Fruit fly (Drosophila melanogaster) Kc167 (cell line): ENCODE measurements around the gene CG9231.

Experiments
- Myc ChIP-seq: fragments of >200 bp; optimal IDR thresholded peaks from 2 replicates; lab custom pipeline; 2017; ENCODE audit warnings: missing external identifiers
- Sin3A ChIP-seq: fragments of >200 bp; optimal IDR thresholded peaks from 2 replicates; lab custom pipeline; 2018; ENCODE audit warnings: missing external identifiers
- h ChIP-seq: fragments of >200 bp; optimal IDR thresholded peaks from 3 replicates; lab custom pipeline; 2018; ENCODE audit warnings: missing external identifiers
- insv ChIP-seq: fragments of >200 bp; optimal IDR thresholded peaks from 3 replicates; lab custom pipeline; 2018; ENCODE audit warnings: missing external identifiers
- psq ChIP-seq: fragments of >200 bp; optimal IDR thresholded peaks from 2 replicates; lab custom pipeline; 2017; ENCODE audit warnings: missing external identifiers
- ttk ChIP-seq: sonication (Bioruptor generic); optimal IDR thresholded peaks from 2 replicates; lab custom pipeline; 2017; ENCODE audit warnings: missing external identifiers

CG9231 gene

dm6 chr3L:19598369-19599148 is 12.8 kb upstream of the CG9231 start, which contains the start of the genes ash1 and Taf6:
ash1 (minus strand) TSS chr3L:19598755.
Taf6 (plus strand) TSS chr3L:19599088.
- TF ChIP-seq psq (lab: Kevin White, UChicago) (no peak), Myc (lab: Kevin White, UChicago) (no peak), h (no peak), ttk (lab: Kevin White, UChicago) (no peak), insv (lab: Kevin White, UChicago) (no peak), Sin3A (lab: Kevin White, UChicago) (no peak)

- TF ChIP-seq psq (lab: Kevin White, UChicago) (no peak), Myc (lab: Kevin White, UChicago) (no peak), ttk (lab: Kevin White, UChicago) (no peak), h (no peak), insv (lab: Kevin White, UChicago) (no peak)
Observed at dm6 chr3L:19590422-19590821, 4.6 kb upstream of the CG9231 start, which contains the start of gene CG14100. CG14100 (minus strand) TSS chr3L:19590524.

- TF ChIP-seq Myc (lab: Kevin White, UChicago) (no peak), ttk (lab: Kevin White, UChicago) (no peak), Sin3A (lab: Kevin White, UChicago) (no peak), h (no peak), psq (lab: Kevin White, UChicago) (no peak), insv (lab: Kevin White, UChicago) (no peak)
Observed at dm6 chr3L:19584369-19584915, 1.4 kb downstream of the CG9231 start, which contains the start of gene Shal. Shal (minus strand) TSS chr3L:19584568.

- TF ChIP-seq h (no peak), Sin3A (lab: Kevin White, UChicago) (no peak), psq (lab: Kevin White, UChicago) (no peak), ttk (lab: Kevin White, UChicago) (no peak), insv (lab: Kevin White, UChicago) (no peak), Myc (lab: Kevin White, UChicago) (no peak)
Observed at dm6 chr3L:19580709-19581227, 5.0 kb downstream of the CG9231 start.

dm6 chr3L:19579346-19579745 is 6.5 kb downstream of the CG9231 start:
- TF ChIP-seq psq (lab: Kevin White, UChicago) = no peak
- TF ChIP-seq Myc (lab: Kevin White, UChicago) = no peak
- TF ChIP-seq insv (lab: Kevin White, UChicago) = no peak
- no peak for TF ChIP-seq h
- no peak for TF ChIP-seq Sin3A (lab: Kevin White, UChicago)
- TF ChIP-seq ttk (lab: Kevin White, UChicago) = no peak

dm6 chr3L:19575650-19576049 is 10.2 kb downstream of the CG9231 start:
- TF ChIP-seq ttk (lab: Kevin White, UChicago) = no peak
- TF ChIP-seq Sin3A (lab: Kevin White, UChicago) = no peak
- TF ChIP-seq psq (lab: Kevin White, UChicago) = no peak
- TF ChIP-seq Myc (lab: Kevin White, UChicago) = no peak
- no peak for TF ChIP-seq insv (lab: Kevin White, UChicago)
- TF ChIP-seq h = no peak

dm6 chr3L:19574452-19574851 is 11.4 kb downstream of the CG9231 start:
- TF ChIP-seq ttk (lab: Kevin White, UChicago) (no peak), Sin3A (lab: Kevin White, UChicago) (no peak), insv (lab: Kevin White, UChicago) (no peak), h (no peak), psq (lab: Kevin White, UChicago) (no peak), Myc (lab: Kevin White, UChicago) (no peak)

dm6 chr3L:19569407-19569806 is 16.4 kb downstream of the CG9231 start:
- no peak for TF ChIP-seq insv (lab: Kevin White, UChicago)
- no peak for TF ChIP-seq Sin3A (lab: Kevin White, UChicago)
- TF ChIP-seq h = no peak
- TF ChIP-seq ttk (lab: Kevin White, UChicago) = no peak
- no peak for TF ChIP-seq psq (lab: Kevin White, UChicago)
- TF ChIP-seq Myc (lab: Kevin White, UChicago) = no peak

- no peak for TF ChIP-seq psq (lab: Kevin White, UChicago)
- no peak for TF ChIP-seq Sin3A (lab: Kevin White, UChicago)
- no peak for TF ChIP-seq ttk (lab: Kevin White, UChicago)
- TF ChIP-seq insv (lab: Kevin White, UChicago) = no peak
- TF ChIP-seq h = no peak
- no peak for TF ChIP-seq Myc (lab: Kevin White, UChicago)
Observed at dm6 chr3L:19568999-19569398, 16.8 kb downstream of the CG9231 start.

- TF ChIP-seq h = no peak
- TF ChIP-seq ttk (lab: Kevin White, UChicago) = no peak
Observed at dm6 chr3L:19566127-19566526, 19.7 kb downstream of the CG9231 start.

dm6 chr3L:19564905-19565700 is 20.7 kb downstream of the CG9231 start:
- TF ChIP-seq ttk (lab: Kevin White, UChicago) (no peak), psq (lab: Kevin White, UChicago) (no peak), Myc (lab: Kevin White, UChicago) (no peak), Sin3A (lab: Kevin White, UChicago) (no peak), h (no peak), insv (lab: Kevin White, UChicago) (no peak)
